Worm (Caenorhabditis elegans) whole organism, young adult: ENCODE data around the gene clec-214.

ENCODE experiments used
- Y56A3A.18 ChIP-seq: fragments of 200-800 bp; sonication (Bioruptor generic); IDR thresholded peaks from 2 replicates; pipeline ENCODE4 v1.3.6; 2022; ENCODE audit warnings: missing genetic modification reagents, missing genetic modification characterization, missing compliant biosample characterization
- Y95B8A.8 ChIP-seq: fragments of 200-800 bp; sonication (Bioruptor generic); IDR thresholded peaks from 2 replicates; pipeline ENCODE4 v1.3.6; 2022; ENCODE audit warnings: missing genetic modification reagents, missing genetic modification characterization, missing compliant biosample characterization
- ama-1 ChIP-seq, 3 experiments: fragments of 150-350 bp in 1 of 3; sonication (generic microtip) in 2 of 3; optimal IDR thresholded peaks; 2 replicates each; lab custom pipeline; 2014 to 2018; ENCODE audit warnings: missing biosample characterization in 2 of 3, missing genetic modification characterization in 2 of 3, missing genetic modification reagents in 2 of 3
- ekl-4 ChIP-seq: fragments of 200-800 bp; sonication (Bioruptor generic); IDR thresholded peaks from 2 replicates; pipeline ENCODE4 v1.3.6; 2022; ENCODE audit warnings: missing genetic modification reagents, missing genetic modification characterization, missing compliant biosample characterization
- fkh-3 ChIP-seq: sonication (generic microtip); optimal IDR thresholded peaks from 2 replicates; lab custom pipeline; 2016; ENCODE audit warnings: mild to moderate bottlenecking, missing genetic modification characterization, missing compliant biosample characterization
- nhr-90 ChIP-seq: sonication (generic microtip); optimal IDR thresholded peaks from 2 replicates; lab custom pipeline; 2016; ENCODE audit warnings: missing genotype, mild to moderate bottlenecking, missing genetic modification characterization, missing compliant biosample characterization
- pha-4 ChIP-seq: fragments of 150-350 bp; sonication (generic microtip); optimal IDR thresholded peaks from 2 replicates; lab custom pipeline; 2014; ENCODE audit warnings: missing biosample characterization, missing genetic modification reagents, missing genetic modification characterization
- ztf-26 ChIP-seq: sonication (generic microtip); optimal IDR thresholded peaks from 2 replicates; lab custom pipeline; 2017; ENCODE audit warnings: missing genetic modification characterization, missing compliant biosample characterization

DNA sequence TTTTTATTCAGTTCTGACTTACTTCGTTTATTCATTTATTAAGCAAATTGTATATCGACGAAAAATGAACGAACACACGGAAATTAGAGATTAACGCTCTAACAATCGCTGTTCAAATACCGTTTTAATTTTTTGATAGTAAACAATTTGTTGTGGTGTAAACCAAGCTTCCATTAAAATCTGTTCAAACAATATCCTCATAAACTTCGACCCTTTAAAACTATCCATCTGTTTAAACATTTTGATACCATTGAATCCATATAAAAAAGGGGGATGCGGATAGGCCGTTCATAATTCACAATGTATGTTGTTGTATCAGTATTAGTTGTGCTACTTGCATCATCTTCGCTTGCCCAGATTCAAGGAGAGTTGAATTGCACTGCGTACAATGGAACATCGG, 16.4 kb downstream of the clec-214 start, which contains the start of gene F07C4.6:
- no peak for TF ChIP-seq Y95B8A.8 (GFP tag; lab: Robert Waterston, UW)
- TF ChIP-seq ekl-4 = no peak
- no peak for TF ChIP-seq ztf-26
- no peak for TF ChIP-seq nhr-90 (tag; lab: Kevin White, UChicago)
- TF ChIP-seq Y56A3A.18 (GFP tag; lab: Robert Waterston, UW) = no peak
- no peak for TF ChIP-seq ama-1 (optimal IDR thresholded peaks at IDR 0.05; lab: Kevin White, UChicago)
- TF ChIP-seq ama-1 (GFP tag; optimal IDR thresholded peaks at IDR 0.05; lab: Kevin White, UChicago) = no peak
- no peak for TF ChIP-seq pha-4 (tag; lab: Kevin White, UChicago)
- TF ChIP-seq fkh-3 (tag; lab: Kevin White, UChicago) = no peak
